Worm (Caenorhabditis elegans) whole organism, L2 larva: ENCODE results near the gene ZK1248.20.

ENCODE experiments used
- F13H6.1 ChIP-seq: sonication (generic microtip); optimal IDR thresholded peaks from 2 replicates; lab custom pipeline; 2016; ENCODE audit warnings: missing genetic modification characterization, missing compliant biosample characterization
- R02D3.7 ChIP-seq: fragments of 150-350 bp; optimal IDR thresholded peaks from 2 replicates; lab custom pipeline; 2014; ENCODE audit warnings: missing biosample characterization, missing genetic modification characterization
- ama-1 ChIP-seq: fragments of 150-350 bp; optimal IDR thresholded peaks from 2 replicates; lab custom pipeline; 2018; ENCODE audit warnings: inconsistent platforms
- blmp-1 ChIP-seq: sonication (generic microtip); optimal IDR thresholded peaks from 2 replicates; lab custom pipeline; 2017; ENCODE audit warnings: missing genetic modification characterization, mild to moderate bottlenecking, missing compliant biosample characterization, antibody characterized with exemption, moderate library complexity; ENCODE audit not compliant: insufficient read depth
- lin-39 ChIP-seq: fragments of 150-350 bp; optimal IDR thresholded peaks from 2 replicates; lab custom pipeline; 2014; ENCODE audit warnings: missing biosample characterization, missing genetic modification reagents, missing genetic modification characterization
- lsy-2 ChIP-seq, 2 experiments: fragments of 150-350 bp in 1 of 2; sonication (generic microtip) in 1 of 2; optimal IDR thresholded peaks; 2 replicates each; lab custom pipeline; 2014 to 2017; ENCODE audit warnings: missing biosample characterization in 2 of 2, missing genetic modification characterization in 2 of 2
- mdl-1 ChIP-seq, 2 experiments: fragments of 150-350 bp in 1 of 2; sonication (generic microtip) in 1 of 2; optimal IDR thresholded peaks; 2 replicates each; lab custom pipeline; 2017; ENCODE audit warnings: missing biosample characterization in 2 of 2, missing genetic modification characterization in 2 of 2
- nhr-11 ChIP-seq: fragments of 150-350 bp; optimal IDR thresholded peaks from 2 replicates; lab custom pipeline; 2014; ENCODE audit warnings: missing biosample characterization, missing genetic modification characterization
- nhr-12 ChIP-seq: fragments of 150-350 bp; optimal IDR thresholded peaks from 2 replicates; lab custom pipeline; 2014; ENCODE audit warnings: missing biosample characterization, missing genetic modification characterization
- nhr-129 ChIP-seq: fragments of 150-350 bp; optimal IDR thresholded peaks from 2 replicates; lab custom pipeline; 2014; ENCODE audit warnings: missing biosample characterization, missing genetic modification characterization
- nhr-23 ChIP-seq: fragments of 150-350 bp; optimal IDR thresholded peaks from 2 replicates; lab custom pipeline; 2014; ENCODE audit warnings: missing biosample characterization, missing genetic modification reagents, missing genetic modification characterization
- snpc-4 ChIP-seq: fragments of 150-350 bp; optimal IDR thresholded peaks from 2 replicates; lab custom pipeline; 2014; ENCODE audit warnings: missing biosample characterization, missing genetic modification characterization
- unc-39 ChIP-seq: fragments of 150-350 bp; optimal IDR thresholded peaks from 2 replicates; lab custom pipeline; 2014; ENCODE audit warnings: missing biosample characterization, missing genetic modification characterization
- ztf-11 ChIP-seq: sonication (generic microtip); optimal IDR thresholded peaks from 2 replicates; lab custom pipeline; 2017; ENCODE audit warnings: missing biosample characterization, missing genetic modification characterization

- TF ChIP-seq nhr-23 (tag; lab: Kevin White, UChicago): no peak
- no peak for TF ChIP-seq snpc-4 (tag; lab: Kevin White, UChicago)
- TF ChIP-seq ama-1 (lab: Kevin White, UChicago): no peak
- no peak for TF ChIP-seq unc-39
- no peak for TF ChIP-seq lin-39 (tag; lab: Kevin White, UChicago)
- no peak for TF ChIP-seq lsy-2 (tag; optimal IDR thresholded peaks at IDR 0.05; lab: Kevin White, UChicago)
- TF ChIP-seq nhr-11 (tag; lab: Kevin White, UChicago): no peak
- no peak for TF ChIP-seq nhr-129 (tag; lab: Kevin White, UChicago)
- TF ChIP-seq F13H6.1 (tag; lab: Kevin White, UChicago): no peak
- TF ChIP-seq R02D3.7 (tag; lab: Kevin White, UChicago): no peak
- no peak for TF ChIP-seq blmp-1
- TF ChIP-seq ztf-11 (tag; lab: Kevin White, UChicago): no peak
- TF ChIP-seq mdl-1 (tag; optimal IDR thresholded peaks at IDR 0.05; lab: Kevin White, UChicago): no peak
- no peak for TF ChIP-seq nhr-12 (tag; lab: Kevin White, UChicago)
Measured at ce11 chrII:5777372-5777771, 39.1 kb upstream of the ZK1248.20 start.
